Worm (Caenorhabditis elegans) whole organism, midembryonic: ENCODE data around the gene K08C7.1.

Source experiments
- flt-1 ChIP-seq: fragments of 200-800 bp; sonication (Bioruptor generic); IDR thresholded peaks from 2 replicates; pipeline ENCODE4 v1.3.6; 2022; ENCODE audit warnings: missing genetic modification characterization, missing compliant biosample characterization
- klf-2 ChIP-seq: fragments of 200-800 bp; sonication (Bioruptor generic); conservative IDR thresholded peaks from 2 replicates; pipeline ENCODE4 v1.3.6; 2022; ENCODE audit warnings: missing genetic modification reagents, missing genetic modification characterization, missing compliant biosample characterization

- TF ChIP-seq flt-1 (GFP tag; lab: Robert Waterston, UW) (no peak), klf-2 (no peak)
Observed at ce11 chrIV:10661072-10661471, 4.5 kb downstream of the K08C7.1 start.
